Fruit fly (Drosophila melanogaster): Measurements from ENCODE around the gene Irk3.
A peak's percentile ranks its signal among the peaks of the same experiment; 100 is the strongest.

Irk3 gene

DNA sequence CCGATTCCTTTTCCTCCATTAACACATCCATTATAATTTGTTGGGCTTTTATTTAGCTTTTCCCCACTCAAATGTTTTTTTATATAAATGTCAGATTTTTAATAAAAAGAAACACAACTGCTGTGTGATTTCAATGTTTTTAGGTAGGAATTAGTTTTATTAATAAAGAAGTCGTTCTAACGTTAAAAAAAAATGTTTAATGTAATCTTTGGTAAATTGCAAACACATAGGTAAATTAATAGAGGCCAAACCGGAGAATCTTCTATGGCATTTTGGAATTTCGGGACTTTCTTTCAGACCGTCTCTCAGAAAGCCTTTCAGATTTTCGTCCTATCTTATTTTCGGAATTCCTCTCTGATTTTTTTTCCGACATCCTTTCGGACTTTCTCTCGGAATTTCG lies 40.4 kb downstream of the Irk3 start, which contains the start of gene CG43339:
CG43339 (minus strand) TSS at position 101 of the 400 bp plus-strand sequence.
- no peak for TF ChIP-seq CG11456 (GFP tag; IDR thresholded peaks at IDR 0.05)
- TF ChIP-seq mam (GFP tag; optimal IDR thresholded peaks at IDR 0.05) = no peak
- TF ChIP-seq row (GFP tag; IDR thresholded peaks at IDR 0.05) = no peak
- TF ChIP-seq B-H2 (GFP tag; optimal IDR thresholded peaks at IDR 0.05) = no peak
- no peak for TF ChIP-seq Sox102F (GFP tag; optimal IDR thresholded peaks at IDR 0.05)
- no peak for TF ChIP-seq Camta (GFP tag; optimal IDR thresholded peaks at IDR 0.05)
- TF ChIP-seq Bgb (GFP tag; IDR thresholded peaks at IDR 0.05; ENCODE audit: partially characterized antibody) = no peak
- TF ChIP-seq org-1 (GFP tag; optimal IDR thresholded peaks at IDR 0.05) = no peak
- no peak for TF ChIP-seq CG3847 (GFP tag; IDR thresholded peaks at IDR 0.05)
- TF ChIP-seq CG10267 (tag; optimal IDR thresholded peaks at IDR 0.05) = no peak

DNA sequence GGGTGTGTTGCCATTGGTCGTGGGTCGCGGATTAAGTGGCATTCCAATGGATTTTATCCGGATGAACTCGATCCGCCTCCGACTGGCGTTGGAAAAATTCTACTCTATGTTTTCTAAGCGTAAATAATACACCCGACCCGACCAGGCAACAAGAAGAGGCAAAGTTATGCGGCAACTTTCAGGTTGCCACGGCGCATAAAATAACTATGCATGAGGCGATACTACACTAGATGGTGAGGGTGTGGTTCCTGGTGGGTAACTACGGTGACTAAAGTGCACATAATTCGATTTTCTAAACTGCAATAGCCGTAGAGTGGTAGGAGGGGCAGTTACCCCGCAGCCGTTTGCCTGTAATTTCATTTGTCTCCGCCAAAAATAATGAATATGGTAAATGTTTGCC lies 42.4 kb downstream of the Irk3 start, which contains the start of gene CG43338:
CG43338 (minus strand) TSS at position 101 of the 400 bp plus-strand sequence.
- TF ChIP-seq E2f1 (GFP tag; IDR thresholded peaks at IDR 0.05) (no peak), sens-2 (GFP tag; IDR thresholded peaks at IDR 0.05) (no peak), CG15011 (GFP tag; optimal IDR thresholded peaks at IDR 0.05) (no peak), ERR (GFP tag; optimal IDR thresholded peaks at IDR 0.05) (no peak), unpg (GFP tag; optimal IDR thresholded peaks at IDR 0.05) (no peak), Atf-2 (GFP tag; optimal IDR thresholded peaks at IDR 0.05) (no peak), hb (GFP tag; IDR thresholded peaks at IDR 0.05; ENCODE audit: partially characterized antibody) (no peak), da (GFP tag; optimal IDR thresholded peaks at IDR 0.05) (no peak), CG10543 (GFP tag; optimal IDR thresholded peaks at IDR 0.05) (no peak), gcm (GFP tag; optimal IDR thresholded peaks at IDR 0.05) (no peak), CG8359 (GFP tag; optimal IDR thresholded peaks at IDR 0.05; ENCODE audit: borderline replicate concordance) (no peak), knrl (GFP tag; IDR thresholded peaks at IDR 0.05; ENCODE audit: partially characterized antibody) (no peak), oc (tag; optimal IDR thresholded peaks at IDR 0.05) (no peak), CG33557 (GFP tag; optimal IDR thresholded peaks at IDR 0.05) (no peak), tx (GFP tag; optimal IDR thresholded peaks at IDR 0.05) (no peak)

DNA sequence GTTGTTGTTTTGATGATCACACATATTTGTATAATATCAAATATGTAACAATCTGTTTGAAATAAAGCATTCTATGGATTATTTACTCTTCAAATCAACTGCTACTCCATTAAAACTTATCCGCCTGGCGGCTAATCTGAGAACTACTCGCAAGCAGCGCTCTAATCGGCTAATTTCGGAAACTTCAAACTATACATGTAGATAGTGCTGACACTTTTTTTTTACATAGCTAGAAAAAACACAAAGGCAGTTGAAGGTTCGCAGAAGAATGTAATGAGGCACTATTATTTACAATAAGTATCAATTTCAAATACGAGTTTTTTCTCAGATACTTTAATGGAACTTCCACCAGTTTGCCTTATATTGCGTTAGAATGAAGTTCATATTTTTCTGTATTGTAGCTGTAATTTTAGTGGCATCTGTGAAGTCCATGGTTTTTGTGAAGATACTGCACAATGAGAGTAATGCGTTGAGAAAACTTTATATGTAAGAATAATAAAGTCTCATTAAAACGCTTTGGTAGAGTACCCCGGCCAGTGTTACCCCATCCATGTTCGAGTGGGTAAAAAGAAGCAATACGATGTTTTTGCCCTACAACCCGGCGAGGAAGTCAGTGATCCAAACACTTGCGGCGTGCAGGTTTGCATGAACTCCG lies 47.5 kb downstream of the Irk3 start:
- no peak for TF ChIP-seq sr (GFP tag; IDR thresholded peaks at IDR 0.05)
- TF ChIP-seq CG9932 (GFP tag; IDR thresholded peaks at IDR 0.05) = peak; percentile 73
- no peak for TF ChIP-seq lbe (GFP tag; optimal IDR thresholded peaks at IDR 0.05)
- TF ChIP-seq Hsf (GFP tag; optimal IDR thresholded peaks at IDR 0.05) = peak; percentile 62
- no peak for TF ChIP-seq nom (GFP tag; optimal IDR thresholded peaks at IDR 0.05)
- TF ChIP-seq CG10654 (GFP tag; optimal IDR thresholded peaks at IDR 0.05) = peak; percentile 24
- TF ChIP-seq CG11093 (GFP tag; IDR thresholded peaks at IDR 0.05) = no peak
- no peak for TF ChIP-seq hkb (optimal IDR thresholded peaks at IDR 0.05)
- TF ChIP-seq hkb (GFP tag; IDR thresholded peaks at IDR 0.05) = no peak
- TF ChIP-seq MTF-1 (GFP tag; optimal IDR thresholded peaks at IDR 0.05; ENCODE audit: borderline replicate concordance) = no peak
- TF ChIP-seq CG10565 (GFP tag; optimal IDR thresholded peaks at IDR 0.05) = no peak
- TF ChIP-seq CG13287 (GFP tag; IDR thresholded peaks at IDR 0.05; ENCODE audit: partially characterized antibody) = peak; percentile 40; the same call in 1 of the 2 replicates
- TF ChIP-seq Dip3 (GFP tag; optimal IDR thresholded peaks at IDR 0.05) = peak; percentile 26
- TF ChIP-seq BEAF-32 (GFP tag; optimal IDR thresholded peaks at IDR 0.05) = no peak
- TF ChIP-seq CG17385 (GFP tag; optimal IDR thresholded peaks at IDR 0.05) = peak; percentile 4
- TF ChIP-seq HmgD (GFP tag; optimal IDR thresholded peaks at IDR 0.05) = peak; percentile 80
- TF ChIP-seq tx (GFP tag; optimal IDR thresholded peaks at IDR 0.05) = peak; percentile 6
- no peak for TF ChIP-seq CG17568 (GFP tag; optimal IDR thresholded peaks at IDR 0.05)
- TF ChIP-seq Nf-YB (GFP tag; optimal IDR thresholded peaks at IDR 0.05) = no peak
- no peak for TF ChIP-seq CG2875 (GFP tag; optimal IDR thresholded peaks at IDR 0.05)
- TF ChIP-seq CG16863 (GFP tag; optimal IDR thresholded peaks at IDR 0.05) = peak; percentile 41
- no peak for TF ChIP-seq pros (GFP tag; optimal IDR thresholded peaks at IDR 0.05)
- TF ChIP-seq CG13424 (tag; optimal IDR thresholded peaks at IDR 0.05) = peak; percentile 10
- peak; percentile 50 for TF ChIP-seq tgo (GFP tag; IDR thresholded peaks at IDR 0.05)

All from whole organism, embryonic.